Worm (Caenorhabditis elegans) whole organism, young adult: Measurements from ENCODE around the gene ssu-1.
"Not testable (repeated sequence)": the region's sequence is repeated elsewhere in the genome, so short reads cannot be mapped to it uniquely, and the experiment has no call there.

Experiments
- B0336.3 ChIP-seq: fragments of 200-800 bp; sonication (Bioruptor generic); IDR thresholded peaks from 2 replicates; pipeline ENCODE4 v1.3.6; 2022; ENCODE audit warnings: missing genetic modification characterization, missing compliant biosample characterization
- D2030.7 ChIP-seq: fragments of 200-800 bp; sonication (Bioruptor generic); IDR thresholded peaks from 2 replicates; pipeline ENCODE4 v1.3.6; 2022; ENCODE audit warnings: missing genetic modification reagents, missing genetic modification characterization, missing compliant biosample characterization
- F37B4.10 ChIP-seq: fragments of 200-800 bp; sonication (Bioruptor generic); IDR thresholded peaks from 2 replicates; pipeline ENCODE4 v1.3.6; 2022; ENCODE audit warnings: missing genetic modification characterization, missing compliant biosample characterization
- F49E8.2 ChIP-seq: sonication (generic microtip); optimal IDR thresholded peaks from 3 replicates; lab custom pipeline; 2017; ENCODE audit warnings: missing genetic modification characterization, mild to moderate bottlenecking, missing compliant biosample characterization, antibody characterized with exemption, moderate library complexity; ENCODE audit not compliant: insufficient read depth
- F57A8.1 ChIP-seq: fragments of 200-800 bp; sonication (Bioruptor generic); optimal IDR thresholded peaks from 2 replicates; lab custom pipeline; 2018; ENCODE audit warnings: mild to moderate bottlenecking, missing genetic modification characterization, moderate library complexity, missing compliant biosample characterization
- K12H6.12 ChIP-seq: fragments of 200-800 bp; sonication (Bioruptor generic); optimal IDR thresholded peaks from 2 replicates; lab custom pipeline; 2018; ENCODE audit warnings: mild to moderate bottlenecking, missing genetic modification characterization, missing compliant biosample characterization
- Y53G8AR.9 ChIP-seq: fragments of 200-800 bp; sonication (Bioruptor generic); conservative IDR thresholded peaks from 2 replicates; pipeline ENCODE4 v1.3.6; 2022; ENCODE audit warnings: missing genetic modification reagents, missing genetic modification characterization, missing compliant biosample characterization
- Y79H2A.3 ChIP-seq: fragments of 200-800 bp; sonication (Bioruptor generic); conservative IDR thresholded peaks from 2 replicates; pipeline ENCODE4 v1.3.6; 2022; ENCODE audit warnings: missing genetic modification reagents, missing genetic modification characterization, missing compliant biosample characterization
- Y95B8A.8 ChIP-seq: fragments of 200-800 bp; sonication (Bioruptor generic); IDR thresholded peaks from 2 replicates; pipeline ENCODE4 v1.3.6; 2022; ENCODE audit warnings: missing genetic modification reagents, missing genetic modification characterization, missing compliant biosample characterization
- attf-3 ChIP-seq: fragments of 200-800 bp; sonication (Bioruptor generic); conservative IDR thresholded peaks from 2 replicates; pipeline ENCODE4 v1.3.6; 2022; ENCODE audit warnings: missing genetic modification reagents, missing genetic modification characterization, missing compliant biosample characterization
- attf-6 ChIP-seq: fragments of 200-800 bp; sonication (Bioruptor generic); IDR thresholded peaks from 2 replicates; pipeline ENCODE4 v1.3.6; 2022; ENCODE audit warnings: missing genetic modification reagents, missing genetic modification characterization, missing compliant biosample characterization
- bed-2 ChIP-seq: fragments of 200-800 bp; sonication (Bioruptor generic); IDR thresholded peaks from 2 replicates; pipeline ENCODE4 v1.3.6; 2022; ENCODE audit warnings: missing genetic modification reagents, missing genetic modification characterization, missing compliant biosample characterization
- cebp-1 ChIP-seq, 2 experiments: fragments of 200-800 bp in 1 of 2; sonication (Bioruptor generic) in 1 of 2; sonication (generic microtip) in 1 of 2; IDR thresholded peaks in 1 of 2; optimal IDR thresholded peaks in 1 of 2; 2 replicates each; pipeline versions ENCODE4 v1.3.6 to Lab custom; 2017 to 2022; ENCODE audit warnings: missing compliant biosample characterization in 2 of 2, missing genetic modification characterization in 2 of 2, mild to moderate bottlenecking in 1 of 2, missing genetic modification reagents in 1 of 2, moderate library complexity in 1 of 2
- ceh-100 ChIP-seq: fragments of 200-800 bp; sonication (Bioruptor generic); IDR thresholded peaks from 2 replicates; pipeline ENCODE4 v1.3.6; 2022; ENCODE audit warnings: missing genetic modification reagents, missing genetic modification characterization, missing compliant biosample characterization
- ceh-27 ChIP-seq: fragments of 200-800 bp; sonication (Bioruptor generic); optimal IDR thresholded peaks from 2 replicates; lab custom pipeline; 2018; ENCODE audit warnings: mild to moderate bottlenecking, missing genetic modification characterization, moderate library complexity, missing compliant biosample characterization
- dox-1 ChIP-seq: fragments of 200-800 bp; sonication (Bioruptor generic); IDR thresholded peaks from 2 replicates; pipeline ENCODE4 v1.3.6; 2022; ENCODE audit warnings: missing genetic modification reagents, missing genetic modification characterization, missing compliant biosample characterization
- ekl-4 ChIP-seq: fragments of 200-800 bp; sonication (Bioruptor generic); IDR thresholded peaks from 2 replicates; pipeline ENCODE4 v1.3.6; 2022; ENCODE audit warnings: missing genetic modification reagents, missing genetic modification characterization, missing compliant biosample characterization
- hmg-1.2 ChIP-seq: fragments of 200-800 bp; sonication (Bioruptor generic); IDR thresholded peaks from 2 replicates; pipeline ENCODE4 v1.3.6; 2022; ENCODE audit warnings: missing genetic modification reagents, missing genetic modification characterization, missing compliant biosample characterization
- let-607 ChIP-seq, 2 experiments: fragments of 200-800 bp in 1 of 2; sonication (Bioruptor generic) in 1 of 2; sonication (generic microtip) in 1 of 2; optimal IDR thresholded peaks; 2 replicates each; lab custom pipeline; 2016 to 2018; ENCODE audit warnings: mild to moderate bottlenecking in 2 of 2, missing compliant biosample characterization in 2 of 2, missing genetic modification characterization in 2 of 2, moderate library complexity in 2 of 2, missing genotype in 1 of 2
- lin-26 ChIP-seq: fragments of 200-800 bp; sonication (Bioruptor generic); IDR thresholded peaks from 2 replicates; pipeline ENCODE4 v1.3.6; 2022; ENCODE audit warnings: missing genetic modification reagents, missing genetic modification characterization, missing compliant biosample characterization
- lsl-1 ChIP-seq: fragments of 200-800 bp; sonication (Bioruptor generic); optimal IDR thresholded peaks from 2 replicates; lab custom pipeline; 2018; ENCODE audit warnings: mild to moderate bottlenecking, missing genetic modification characterization, moderate library complexity, missing compliant biosample characterization
- madf-6 ChIP-seq: fragments of 200-800 bp; sonication (Bioruptor generic); IDR thresholded peaks from 2 replicates; pipeline ENCODE4 v1.3.6; 2022; ENCODE audit warnings: missing genetic modification reagents, missing genetic modification characterization, missing compliant biosample characterization
- mcd-1 ChIP-seq: fragments of 200-800 bp; sonication (Bioruptor generic); IDR thresholded peaks from 2 replicates; pipeline ENCODE4 v1.3.6; 2022; ENCODE audit warnings: missing genetic modification reagents, missing genetic modification characterization, missing compliant biosample characterization
- nfyb-1 ChIP-seq: fragments of 200-800 bp; sonication (Bioruptor generic); IDR thresholded peaks from 2 replicates; pipeline ENCODE4 v1.3.6; 2022; ENCODE audit warnings: missing genetic modification reagents, missing genetic modification characterization, missing compliant biosample characterization
- nhr-179 ChIP-seq: sonication (generic microtip); optimal IDR thresholded peaks from 2 replicates; lab custom pipeline; 2016; ENCODE audit warnings: mild to moderate bottlenecking, missing genetic modification characterization, missing compliant biosample characterization
- pbrm-1 ChIP-seq: fragments of 200-800 bp; sonication (Bioruptor generic); IDR thresholded peaks from 2 replicates; pipeline ENCODE4 v1.3.6; 2022; ENCODE audit warnings: missing genetic modification reagents, missing genetic modification characterization, missing compliant biosample characterization
- rcor-1 ChIP-seq: fragments of 200-800 bp; sonication (Bioruptor generic); IDR thresholded peaks from 2 replicates; pipeline ENCODE4 v1.3.6; 2022; ENCODE audit warnings: missing genetic modification reagents, missing genetic modification characterization, missing compliant biosample characterization
- rec-8 ChIP-seq, 2 experiments: sonication (generic microtip); optimal IDR thresholded peaks; 2 replicates each; lab custom pipeline; 2016; ENCODE audit warnings: mild to moderate bottlenecking in 2 of 2, missing genetic modification characterization in 2 of 2, missing genetic modification reagents in 2 of 2, missing genotype in 2 of 2, missing biosample characterization in 1 of 2, missing compliant biosample characterization in 1 of 2, moderate library complexity in 1 of 2
- snpc-1.1 ChIP-seq: sonication (generic microtip); optimal IDR thresholded peaks from 2 replicates; lab custom pipeline; 2017; ENCODE audit warnings: missing genetic modification characterization, mild to moderate bottlenecking, missing compliant biosample characterization, antibody characterized with exemption, moderate library complexity, missing genotype, missing genetic modification reagents; ENCODE audit not compliant: insufficient read depth
- snpc-1.3 ChIP-seq: sonication (generic microtip); optimal IDR thresholded peaks from 2 replicates; lab custom pipeline; 2017; ENCODE audit warnings: missing genetic modification characterization, mild to moderate bottlenecking, missing compliant biosample characterization, antibody characterized with exemption, moderate library complexity, missing genotype, missing genetic modification reagents; ENCODE audit not compliant: insufficient read depth
- snpc-3.4 ChIP-seq: sonication (generic microtip); optimal IDR thresholded peaks from 2 replicates; lab custom pipeline; 2017; ENCODE audit warnings: missing genetic modification characterization, mild to moderate bottlenecking, missing compliant biosample characterization, antibody characterized with exemption, moderate library complexity, missing genotype, missing genetic modification reagents
- snpc-4 ChIP-seq, 5 experiments: fragments of 150-350 bp in 1 of 5; sonication (generic microtip) in 4 of 5; optimal IDR thresholded peaks; 2 replicates each; lab custom pipeline; 2014 to 2018; ENCODE audit warnings: missing genetic modification characterization in 5 of 5, missing biosample characterization in 3 of 5, antibody characterized with exemption in 2 of 5, mild to moderate bottlenecking in 2 of 5, missing compliant biosample characterization in 2 of 5, missing genotype in 2 of 5, moderate library complexity in 2 of 5, missing genetic modification reagents in 1 of 5
- tbp1 ChIP-seq: fragments of 200-800 bp; sonication (Bioruptor generic); optimal IDR thresholded peaks from 2 replicates; lab custom pipeline; 2018; ENCODE audit warnings: mild to moderate bottlenecking, missing genetic modification characterization, missing compliant biosample characterization
- zfh-2 ChIP-seq: fragments of 200-800 bp; sonication (Bioruptor generic); conservative IDR thresholded peaks from 2 replicates; pipeline ENCODE4 v1.3.6; 2022; ENCODE audit warnings: missing genetic modification reagents, missing genetic modification characterization, missing compliant biosample characterization
- zim-3 ChIP-seq: sonication (generic microtip); optimal IDR thresholded peaks from 2 replicates; lab custom pipeline; 2017; ENCODE audit warnings: mild to moderate bottlenecking, missing genetic modification characterization, moderate library complexity, missing compliant biosample characterization
- ztf-25 ChIP-seq: fragments of 200-800 bp; sonication (Bioruptor generic); IDR thresholded peaks from 2 replicates; pipeline ENCODE4 v1.3.6; 2022; ENCODE audit warnings: missing genetic modification reagents, missing genetic modification characterization, missing compliant biosample characterization
- ztf-28 ChIP-seq: fragments of 200-800 bp; sonication (Bioruptor generic); IDR thresholded peaks from 2 replicates; pipeline ENCODE4 v1.3.6; 2022; ENCODE audit warnings: missing genetic modification reagents, missing genetic modification characterization, missing compliant biosample characterization

Gene ssu-1

ce11 chrV:20090698-20091313 lies 42.3 kb downstream of the ssu-1 start, which contains the start of the genes dcs-1 and sec-23:
Gene dcs-1 (minus strand): TSS chrV:20090743.
Gene sec-23 (plus strand): TSS chrV:20091263.
- TF ChIP-seq ztf-25 (GFP tag; lab: Robert Waterston, UW) (no peak), B0336.3 (GFP tag; lab: Robert Waterston, UW) (no peak), hmg-1.2 (GFP tag; lab: Robert Waterston, UW) (no peak), F57A8.1 (GFP tag; lab: Kevin White, UChicago) (no peak), lin-26 (GFP tag; lab: Robert Waterston, UW) (no peak), D2030.7 (GFP tag; lab: Robert Waterston, UW) (0 out of 2 replicates have a peak, but pooled peaks have one; percentile 11), nhr-179 (no peak), dox-1 (0 out of 2 replicates have a peak, but pooled peaks have one; percentile 21), zim-3 (no peak), K12H6.12 (tag; lab: Kevin White, UChicago) (no peak), ekl-4 (no peak), let-607 (tag; optimal IDR thresholded peaks at IDR 0.05; lab: Kevin White, UChicago) (peak; percentile 97 to 98), rec-8 (tag; optimal IDR thresholded peaks at IDR 0.05; lab: Kevin White, UChicago) (peak in 1 of 2 experiments; percentile 15), ceh-27 (GFP tag; lab: Kevin White, UChicago) (no peak), zfh-2 (GFP tag; lab: Robert Waterston, UW) (no peak), snpc-3.4 (tag; lab: Kevin White, UChicago) (peak; percentile 12)
- TF ChIP-seq, all 124 proteins: peak for 5

ce11 chrV:20088340-20088739 lies 44.7 kb downstream of the ssu-1 start:
- TF ChIP-seq Y95B8A.8 (GFP tag; lab: Robert Waterston, UW) (peak; percentile 72), rcor-1 (GFP tag; lab: Robert Waterston, UW) (peak; percentile 63), attf-6 (GFP tag; lab: Robert Waterston, UW) (peak; percentile 84), ekl-4 (peak; percentile 67; the same call in 1 of the 2 replicates), cebp-1 (tag; optimal IDR thresholded peaks at IDR 0.05; lab: Kevin White, UChicago) (peak; percentile 14), Y53G8AR.9 (peak; percentile 70; the same call in 1 of the 2 replicates), nfyb-1 (GFP tag; lab: Robert Waterston, UW) (0 out of 2 replicates have a peak, but pooled peaks have one; percentile 32), snpc-4 (GFP tag; optimal IDR thresholded peaks at IDR 0.05; lab: Kevin White, UChicago) (peak; percentile 88), snpc-4 (tag; optimal IDR thresholded peaks at IDR 0.05; lab: Kevin White, UChicago) (peak; percentile 56 to 95 (median 90)), B0336.3 (GFP tag; lab: Robert Waterston, UW) (peak; percentile 55; the same call in 1 of the 2 replicates), snpc-1.3 (peak; percentile 48), attf-3 (peak; percentile 44; the same call in 1 of the 2 replicates), D2030.7 (GFP tag; lab: Robert Waterston, UW) (peak; percentile 99), ztf-28 (GFP tag; lab: Robert Waterston, UW) (peak; percentile 60; the same call in 1 of the 2 replicates), lsl-1 (GFP tag; lab: Kevin White, UChicago) (peak; percentile 49), snpc-1.1 (tag; lab: Kevin White, UChicago) (peak; percentile 91), tbp1 (GFP tag; lab: Kevin White, UChicago) (peak; percentile 66), hmg-1.2 (GFP tag; lab: Robert Waterston, UW) (peak; percentile 77), dox-1 (peak; percentile 88), snpc-3.4 (tag; lab: Kevin White, UChicago) (peak; percentile 50), mcd-1 (GFP tag; lab: Robert Waterston, UW) (peak; percentile 47; the same call in 1 of the 2 replicates), Y79H2A.3 (GFP tag; lab: Robert Waterston, UW) (0 out of 2 replicates have a peak, but pooled peaks have one; percentile 14), madf-6 (GFP tag; lab: Robert Waterston, UW) (peak; percentile 78), bed-2 (GFP tag; lab: Robert Waterston, UW) (0 out of 2 replicates have a peak, but pooled peaks have one; percentile 8), pbrm-1 (GFP tag; lab: Robert Waterston, UW) (peak; percentile 93), F37B4.10 (0 out of 2 replicates have a peak, but pooled peaks have one; percentile 58), lin-26 (GFP tag; lab: Robert Waterston, UW) (peak; percentile 17; the same call in 1 of the 2 replicates), F49E8.2 (tag; lab: Kevin White, UChicago) (peak; percentile 30), ceh-100 (GFP tag; lab: Robert Waterston, UW) (peak; percentile 47)
- TF ChIP-seq cebp-1 (GFP tag; IDR thresholded peaks at IDR 0.05; lab: Robert Waterston, UW) = not testable (repeated sequence)
